Worm (Caenorhabditis elegans): ENCODE measurements around the gene ZK673.4.

ZK673.4 gene

ce11 chrII:10461207-10461606, 8.5 kb downstream of the ZK673.4 start, which contains the start of gene ZK673.5:
ZK673.5 (plus strand) TSS chrII:10461507.
- TF ChIP-seq klf-2 (GFP tag; conservative IDR thresholded peaks at IDR 0.05) (no peak), tab-1 (GFP tag; IDR thresholded peaks at IDR 0.05) (no peak), ztf-23 (GFP tag; IDR thresholded peaks at IDR 0.05) (no peak), ztf-29 (GFP tag; IDR thresholded peaks at IDR 0.05) (no peak), flt-1 (GFP tag; IDR thresholded peaks at IDR 0.05) (no peak), ref-1 (GFP tag; conservative IDR thresholded peaks at IDR 0.05) (no peak), med-1 (GFP tag; optimal IDR thresholded peaks at IDR 0.05; ENCODE audit: insufficient read depth) (no peak), T22C8.4 (GFP tag; IDR thresholded peaks at IDR 0.05) (no peak), cog-1 (tag; optimal IDR thresholded peaks at IDR 0.05) (no peak)

ce11 chrII:10464230-10464920, 11.7 kb downstream of the ZK673.4 start, which contains the start of the genes ZK673.6 and sdz-37:
ZK673.6 (minus strand) TSS chrII:10464330.
sdz-37 (plus strand) TSS chrII:10464870.
- TF ChIP-seq klf-2 (GFP tag; conservative IDR thresholded peaks at IDR 0.05) (no peak), ref-1 (GFP tag; conservative IDR thresholded peaks at IDR 0.05) (no peak), flt-1 (GFP tag; IDR thresholded peaks at IDR 0.05) (no peak)

ce11 chrII:10466552-10466951, 13.8 kb downstream of the ZK673.4 start, which contains the start of gene tnc-2:
tnc-2 (plus strand) TSS chrII:10466852.
- TF ChIP-seq ztf-23 (GFP tag; IDR thresholded peaks at IDR 0.05) (no peak), ref-1 (GFP tag; conservative IDR thresholded peaks at IDR 0.05) (no peak), med-1 (GFP tag; optimal IDR thresholded peaks at IDR 0.05; ENCODE audit: insufficient read depth) (no peak), T22C8.4 (GFP tag; IDR thresholded peaks at IDR 0.05) (no peak), tab-1 (GFP tag; IDR thresholded peaks at IDR 0.05) (no peak), klf-2 (GFP tag; conservative IDR thresholded peaks at IDR 0.05) (no peak), ztf-29 (GFP tag; IDR thresholded peaks at IDR 0.05) (no peak), cog-1 (tag; optimal IDR thresholded peaks at IDR 0.05) (no peak), flt-1 (GFP tag; IDR thresholded peaks at IDR 0.05) (no peak)

- no peak for TF ChIP-seq ztf-23 (GFP tag; IDR thresholded peaks at IDR 0.05)
Observed at ce11 chrII:10470159-10470558, 17.4 kb downstream of the ZK673.4 start, which contains the start of gene clec-143. clec-143 (minus strand) TSS chrII:10470297.

ce11 chrII:10471247-10471646, 18.5 kb downstream of the ZK673.4 start, which contains the start of gene ZK666.1:
ZK666.1 (minus strand) TSS chrII:10471347.
- no peak for TF ChIP-seq tab-1 (GFP tag; IDR thresholded peaks at IDR 0.05)

ce11 chrII:10471790-10472189, 19.1 kb downstream of the ZK673.4 start, which contains the start of gene ZK666.2:
ZK666.2 (minus strand) TSS chrII:10471890.
- TF ChIP-seq med-1 (GFP tag; optimal IDR thresholded peaks at IDR 0.05; ENCODE audit: insufficient read depth): no peak
- TF ChIP-seq klf-2 (GFP tag; conservative IDR thresholded peaks at IDR 0.05): no peak
- TF ChIP-seq ztf-23 (GFP tag; IDR thresholded peaks at IDR 0.05): no peak
- no peak for TF ChIP-seq ref-1 (GFP tag; conservative IDR thresholded peaks at IDR 0.05)
- TF ChIP-seq flt-1 (GFP tag; IDR thresholded peaks at IDR 0.05): no peak
- no peak for TF ChIP-seq ztf-29 (GFP tag; IDR thresholded peaks at IDR 0.05)
- TF ChIP-seq T22C8.4 (GFP tag; IDR thresholded peaks at IDR 0.05): no peak
- no peak for TF ChIP-seq tab-1 (GFP tag; IDR thresholded peaks at IDR 0.05)
- no peak for TF ChIP-seq cog-1 (tag; optimal IDR thresholded peaks at IDR 0.05)

ce11 chrII:10476039-10476438, 23.3 kb downstream of the ZK673.4 start, which contains the start of gene clec-58:
clec-58 (minus strand) TSS chrII:10476139.
- TF ChIP-seq flt-1 (GFP tag; IDR thresholded peaks at IDR 0.05) (no peak), ztf-29 (GFP tag; IDR thresholded peaks at IDR 0.05) (no peak), ref-1 (GFP tag; conservative IDR thresholded peaks at IDR 0.05) (no peak), klf-2 (GFP tag; conservative IDR thresholded peaks at IDR 0.05) (no peak), med-1 (GFP tag; optimal IDR thresholded peaks at IDR 0.05; ENCODE audit: insufficient read depth) (no peak), cog-1 (tag; optimal IDR thresholded peaks at IDR 0.05) (no peak), T22C8.4 (GFP tag; IDR thresholded peaks at IDR 0.05) (no peak)

ce11 chrII:10476959-10477358, 24.2 kb downstream of the ZK673.4 start, which contains the start of gene ZK666.4:
ZK666.4 (plus strand) TSS chrII:10477259.
- TF ChIP-seq ztf-29 (GFP tag; IDR thresholded peaks at IDR 0.05): no peak
- TF ChIP-seq med-1 (GFP tag; optimal IDR thresholded peaks at IDR 0.05; ENCODE audit: insufficient read depth): no peak
- TF ChIP-seq T22C8.4 (GFP tag; IDR thresholded peaks at IDR 0.05): no peak
- TF ChIP-seq klf-2 (GFP tag; conservative IDR thresholded peaks at IDR 0.05): no peak
- TF ChIP-seq ref-1 (GFP tag; conservative IDR thresholded peaks at IDR 0.05): no peak
- no peak for TF ChIP-seq cog-1 (tag; optimal IDR thresholded peaks at IDR 0.05)
- no peak for TF ChIP-seq ztf-23 (GFP tag; IDR thresholded peaks at IDR 0.05)
- no peak for TF ChIP-seq tab-1 (GFP tag; IDR thresholded peaks at IDR 0.05)
- TF ChIP-seq flt-1 (GFP tag; IDR thresholded peaks at IDR 0.05): no peak

ce11 chrII:10479348-10479747, 26.6 kb downstream of the ZK673.4 start, which contains the start of gene clec-59:
clec-59 (minus strand) TSS chrII:10479448.
- TF ChIP-seq ztf-29 (GFP tag; IDR thresholded peaks at IDR 0.05): no peak
- no peak for TF ChIP-seq T22C8.4 (GFP tag; IDR thresholded peaks at IDR 0.05)
- TF ChIP-seq ref-1 (GFP tag; conservative IDR thresholded peaks at IDR 0.05): no peak
- TF ChIP-seq cog-1 (tag; optimal IDR thresholded peaks at IDR 0.05): no peak
- no peak for TF ChIP-seq ztf-23 (GFP tag; IDR thresholded peaks at IDR 0.05)
- TF ChIP-seq klf-2 (GFP tag; conservative IDR thresholded peaks at IDR 0.05): no peak
- no peak for TF ChIP-seq med-1 (GFP tag; optimal IDR thresholded peaks at IDR 0.05; ENCODE audit: insufficient read depth)
- no peak for TF ChIP-seq tab-1 (GFP tag; IDR thresholded peaks at IDR 0.05)
- TF ChIP-seq flt-1 (GFP tag; IDR thresholded peaks at IDR 0.05): no peak

ce11 chrII:10480043-10480442, 27.3 kb downstream of the ZK673.4 start:
- TF ChIP-seq flt-1 (GFP tag; IDR thresholded peaks at IDR 0.05) (no peak), ztf-23 (GFP tag; IDR thresholded peaks at IDR 0.05) (no peak), klf-2 (GFP tag; conservative IDR thresholded peaks at IDR 0.05) (no peak), ref-1 (GFP tag; conservative IDR thresholded peaks at IDR 0.05) (no peak), T22C8.4 (GFP tag; IDR thresholded peaks at IDR 0.05) (no peak), cog-1 (tag; optimal IDR thresholded peaks at IDR 0.05) (no peak), ztf-29 (GFP tag; IDR thresholded peaks at IDR 0.05) (no peak), tab-1 (GFP tag; IDR thresholded peaks at IDR 0.05) (no peak), med-1 (GFP tag; optimal IDR thresholded peaks at IDR 0.05; ENCODE audit: insufficient read depth) (no peak)

Data from whole organism, midembryonic.